Fruit fly (Drosophila melanogaster) S2 (cell line): Measurements from ENCODE around the gene Prp6.

Source experiments
- CG8478 ChIP-seq: fragments of >200 bp; optimal IDR thresholded peaks from 2 replicates; lab custom pipeline; 2018
- CTCF ChIP-seq, 2 experiments: fragments of >200 bp; optimal IDR thresholded peaks; 2 replicates each; lab custom pipeline; 2018

Gene Prp6

dm6 chr3L:18904772-18905601 lies at the start of gene Prp6, which contains the start of gene CSN1b:
Prp6 (plus strand) TSS chr3L:18905372.
CSN1b (minus strand) TSS chr3L:18904930.
- TF ChIP-seq CG8478 (lab: Kevin White, UChicago) = no peak
- no peak for TF ChIP-seq CTCF (optimal IDR thresholded peaks at IDR 0.05; lab: Kevin White, UChicago)

- TF ChIP-seq CG8478 (lab: Kevin White, UChicago) (no peak), CTCF (optimal IDR thresholded peaks at IDR 0.05; lab: Kevin White, UChicago) (no peak)
Measured at dm6 chr3L:18860467-18860866, 44.7 kb upstream of the Prp6 start.

- TF ChIP-seq CG8478 (lab: Kevin White, UChicago) (no peak), CTCF (optimal IDR thresholded peaks at IDR 0.05; lab: Kevin White, UChicago) (no peak)
Measured at dm6 chr3L:18861893-18862292, 43.3 kb upstream of the Prp6 start.

DNA sequence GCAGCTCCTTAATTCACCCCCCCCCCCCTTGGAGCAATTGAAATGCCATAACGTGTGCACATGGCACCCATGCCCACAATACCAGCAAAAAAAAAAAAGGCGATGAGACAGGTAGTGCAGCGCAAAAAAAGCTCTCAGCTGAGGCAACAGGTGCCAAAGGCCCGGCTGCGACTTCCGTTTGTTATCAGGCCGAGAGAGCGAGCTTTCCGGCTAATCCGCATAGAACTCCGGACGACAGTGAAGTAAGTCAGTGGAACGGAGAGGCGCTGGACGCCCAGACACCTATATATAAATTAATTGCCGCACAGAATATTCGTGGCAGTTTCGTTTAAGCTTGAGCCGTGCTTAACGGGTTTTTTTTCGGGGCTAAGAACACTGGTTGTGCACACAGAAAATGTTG lies 41.8 kb upstream of the Prp6 start, which contains the start of gene CG6865:
Gene CG6865, plus strand, starts transcription at position 321 of the 400 bp plus-strand sequence.
- TF ChIP-seq CTCF (optimal IDR thresholded peaks at IDR 0.05; lab: Kevin White, UChicago) = no peak
- TF ChIP-seq CG8478 (lab: Kevin White, UChicago) = no peak

- no peak for TF ChIP-seq CG8478 (lab: Kevin White, UChicago)
- no peak for TF ChIP-seq CTCF (optimal IDR thresholded peaks at IDR 0.05; lab: Kevin White, UChicago)
Measured at dm6 chr3L:18865447-18866367, 39.5 kb upstream of the Prp6 start, which contains the start of gene CG14074. CG14074 (plus strand) TSS chr3L:18866225.

DNA sequence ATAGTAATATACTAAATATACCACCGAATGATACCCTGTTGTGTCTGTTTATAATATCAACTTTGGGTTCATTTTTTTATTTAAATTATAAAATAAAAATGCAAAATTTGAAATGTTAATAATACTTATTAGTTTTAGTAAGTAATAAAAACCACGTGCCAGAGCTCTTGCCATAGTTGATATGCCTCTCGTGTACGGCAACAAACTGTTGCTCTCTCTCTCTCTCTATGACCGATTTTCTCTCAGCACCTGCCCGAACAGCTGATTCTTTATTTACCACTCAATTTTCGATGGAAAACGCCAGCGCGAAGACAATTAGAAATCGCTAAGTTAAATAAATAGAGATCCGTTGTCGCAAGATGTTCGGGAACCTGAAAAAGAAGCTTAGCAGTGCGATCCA lies 37.7 kb upstream of the Prp6 start, which contains the start of gene Dysb:
Gene Dysb, plus strand, starts transcription at position 251 of the 400 bp plus-strand sequence.
- no peak for TF ChIP-seq CTCF (optimal IDR thresholded peaks at IDR 0.05; lab: Kevin White, UChicago)
- TF ChIP-seq CG8478 (lab: Kevin White, UChicago) = no peak

DNA sequence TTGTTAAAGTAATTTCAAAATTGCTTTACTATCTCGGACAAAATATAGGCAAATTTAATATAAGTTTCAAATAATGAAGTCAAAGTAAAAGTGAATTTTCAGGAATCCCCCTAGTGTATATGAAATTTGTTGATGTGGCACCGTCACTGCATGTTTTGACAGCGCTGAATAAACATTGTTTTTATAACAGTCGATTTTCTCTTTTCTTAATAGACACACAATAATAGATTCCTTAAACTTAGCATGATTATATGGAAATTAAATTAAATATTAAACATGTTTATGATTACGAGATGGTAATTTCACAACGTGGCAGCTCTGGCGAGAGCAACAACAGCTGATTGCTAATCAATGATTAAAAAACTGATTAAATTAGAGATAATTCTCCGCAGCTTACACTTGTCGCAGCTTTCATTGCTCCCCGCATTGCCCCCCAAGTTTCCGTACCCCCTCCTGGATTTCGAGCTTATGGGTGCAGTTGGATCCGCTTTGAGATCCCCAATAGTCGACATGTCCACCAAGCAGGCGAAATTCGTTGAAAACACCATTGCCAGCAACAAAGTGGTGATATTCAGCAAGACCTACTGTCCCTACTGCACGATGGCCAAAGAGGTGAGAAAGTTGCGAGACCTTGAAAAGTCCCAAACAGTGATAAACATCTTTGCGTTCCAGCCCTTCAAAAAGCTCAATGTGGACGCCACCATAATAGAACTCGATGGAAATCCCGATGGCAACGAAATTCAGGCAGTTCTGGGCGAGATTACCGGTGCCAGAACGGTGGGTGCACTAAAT lies 35.9 kb upstream of the Prp6 start, which contains the start of gene Grx1:
Gene Grx1, plus strand, starts transcription at position 196 of the 792 bp plus-strand sequence.
- TF ChIP-seq CG8478 (lab: Kevin White, UChicago) = no peak
- TF ChIP-seq CTCF (optimal IDR thresholded peaks at IDR 0.05; lab: Kevin White, UChicago) = no peak

- TF ChIP-seq CG8478 (lab: Kevin White, UChicago) (no peak), CTCF (optimal IDR thresholded peaks at IDR 0.05; lab: Kevin White, UChicago) (no peak)
Measured at dm6 chr3L:18870027-18870426, 35.1 kb upstream of the Prp6 start, which contains the start of gene Blos3. Blos3 (plus strand) TSS chr3L:18870224.

dm6 chr3L:18872440-18872839 lies 32.7 kb upstream of the Prp6 start, which contains the start of the genes Rad9 and Uggt:
Rad9 (minus strand) TSS chr3L:18872553.
Uggt (plus strand) TSS chr3L:18872747.
- no peak for TF ChIP-seq CTCF (optimal IDR thresholded peaks at IDR 0.05; lab: Kevin White, UChicago)
- TF ChIP-seq CG8478 (lab: Kevin White, UChicago) = no peak

dm6 chr3L:18881613-18882012 lies 23.6 kb upstream of the Prp6 start:
- TF ChIP-seq CG8478 (lab: Kevin White, UChicago) (no peak), CTCF (optimal IDR thresholded peaks at IDR 0.05; lab: Kevin White, UChicago) (no peak)

DNA sequence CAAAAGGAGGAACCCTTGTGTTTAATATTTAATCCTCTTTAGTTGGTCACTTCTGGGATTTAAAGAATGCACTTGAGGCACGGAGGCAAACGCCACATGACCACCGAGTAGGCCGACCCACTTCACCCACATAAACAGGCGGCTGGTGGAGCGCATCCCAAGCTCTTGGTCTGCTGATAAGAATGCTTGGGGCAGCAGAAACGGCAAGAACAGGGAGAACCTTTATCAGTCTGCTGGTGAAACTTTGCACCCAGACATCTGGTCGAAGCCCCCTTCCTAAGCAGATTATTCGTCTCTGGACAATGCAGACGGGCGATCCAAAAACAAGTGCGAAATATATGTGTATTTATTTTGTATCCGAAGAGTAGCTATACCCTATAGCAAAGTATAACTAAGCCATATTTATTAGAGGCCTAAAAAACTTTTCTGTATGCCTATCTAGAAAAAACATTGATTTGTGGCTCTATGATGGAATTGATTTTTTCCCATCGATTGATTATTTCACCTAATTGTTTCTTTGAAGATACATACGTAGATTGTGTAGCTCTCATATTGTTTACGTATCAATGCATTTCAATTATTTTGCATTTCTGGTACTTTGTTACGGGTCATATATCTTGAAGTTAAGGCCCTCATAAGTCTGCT lies 15.8 kb upstream of the Prp6 start:
- no peak for TF ChIP-seq CG8478 (lab: Kevin White, UChicago)
- no peak for TF ChIP-seq CTCF (optimal IDR thresholded peaks at IDR 0.05; lab: Kevin White, UChicago)

DNA sequence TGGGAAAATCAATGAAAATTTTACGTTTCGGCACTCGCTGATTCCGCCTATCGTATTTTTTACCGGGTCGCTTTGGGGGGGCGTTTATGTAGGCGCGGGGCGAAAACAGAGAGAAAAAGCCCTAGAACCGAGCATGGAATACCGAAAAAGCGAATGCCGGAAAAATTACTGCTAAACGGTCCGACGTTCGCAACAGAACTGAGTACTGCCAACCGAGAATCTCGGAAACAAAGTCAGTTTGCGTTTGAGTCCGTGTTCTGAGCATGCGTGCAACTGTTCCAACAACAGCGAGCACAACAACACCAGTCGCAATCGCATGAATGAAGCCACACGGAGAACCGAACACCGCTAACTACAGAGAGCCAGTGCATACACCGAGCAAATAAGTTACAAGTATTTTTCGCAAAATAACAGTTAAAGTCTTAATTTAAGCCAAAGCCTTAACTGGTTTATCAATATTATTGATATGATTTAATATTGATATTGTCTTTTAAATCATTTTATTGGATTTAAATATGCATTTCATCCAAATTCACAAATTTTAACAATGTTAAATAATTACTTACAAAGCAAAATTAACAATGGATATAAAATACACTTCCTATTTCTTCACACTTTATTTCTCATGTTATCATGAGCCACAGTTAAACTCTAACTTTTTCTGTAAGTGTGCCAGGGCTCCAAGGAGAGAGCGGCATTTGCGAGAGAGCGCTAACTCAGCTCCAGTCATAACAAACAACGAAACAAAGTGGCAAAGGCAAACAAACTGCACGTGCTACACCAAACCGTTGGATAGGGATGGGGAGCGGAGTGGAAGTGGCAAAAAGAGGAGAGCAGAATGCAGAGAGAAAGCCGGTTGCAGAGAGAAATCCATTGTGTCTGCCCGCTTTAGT lies 14.6 kb upstream of the Prp6 start, which contains the start of gene CG3961:
Gene CG3961, minus strand, starts transcription at position 201 of the 893 bp plus-strand sequence.
- TF ChIP-seq CG8478 (lab: Kevin White, UChicago) (no peak), CTCF (optimal IDR thresholded peaks at IDR 0.05; lab: Kevin White, UChicago) (no peak)
